Fruit fly (Drosophila melanogaster): ENCODE data around the gene Ir10a.

The Ir10a gene

dm6 chrX:11348829-11349228 lies 37.8 kb upstream of the Ir10a start, which contains the start of gene CG1738 (continued):
- TF ChIP-seq Fer1 (GFP tag; optimal IDR thresholded peaks at IDR 0.05), result peak; percentile 18
- no peak for TF ChIP-seq CG7271 (tag; optimal IDR thresholded peaks at IDR 0.05)
- no peak for TF ChIP-seq zen2 (GFP tag; IDR thresholded peaks at IDR 0.05; ENCODE audit: partially characterized antibody)
- TF ChIP-seq CG4328 (GFP tag; optimal IDR thresholded peaks at IDR 0.05), result no peak
- no peak for TF ChIP-seq CG43689 (GFP tag; IDR thresholded peaks at IDR 0.05)
- no peak for TF ChIP-seq CG18764 (GFP tag; optimal IDR thresholded peaks at IDR 0.05)
- peak; percentile 41 for TF ChIP-seq Xbp1 (GFP tag; optimal IDR thresholded peaks at IDR 0.05)
- no peak for TF ChIP-seq btn (GFP tag; optimal IDR thresholded peaks at IDR 0.05)
- no peak for TF ChIP-seq CTCF (GFP tag; optimal IDR thresholded peaks at IDR 0.05)
- TF ChIP-seq CoRest (tag; optimal IDR thresholded peaks at IDR 0.05), result peak; percentile 22
- TF ChIP-seq CG10366 (GFP tag; IDR thresholded peaks at IDR 0.05), result no peak
- TF ChIP-seq klu (GFP tag; IDR thresholded peaks at IDR 0.05), result no peak
- no peak for TF ChIP-seq tx (GFP tag; optimal IDR thresholded peaks at IDR 0.05)
- TF ChIP-seq repo (GFP tag; optimal IDR thresholded peaks at IDR 0.05), result no peak
- no peak for TF ChIP-seq h (optimal IDR thresholded peaks at IDR 0.05)
- TF ChIP-seq CG11560 (tag; IDR thresholded peaks at IDR 0.05), result no peak
- peak; percentile 71 for TF ChIP-seq gfzf (GFP tag; optimal IDR thresholded peaks at IDR 0.05)
- no peak for TF ChIP-seq exex (tag; optimal IDR thresholded peaks at IDR 0.05)
- no peak for TF ChIP-seq CG2116 (GFP tag; optimal IDR thresholded peaks at IDR 0.05)
- no peak for TF ChIP-seq CG11695 (GFP tag; IDR thresholded peaks at IDR 0.05)
- TF ChIP-seq Awh (GFP tag; IDR thresholded peaks at IDR 0.05), result no peak
- no peak for TF ChIP-seq CG8281 (tag; optimal IDR thresholded peaks at IDR 0.05)
- peak in 1 of 2 experiments; percentile 4 for TF ChIP-seq bsh (GFP tag; optimal IDR thresholded peaks at IDR 0.05)
- no peak for TF ChIP-seq cas (GFP tag; IDR thresholded peaks at IDR 0.05)
- TF ChIP-seq dm (GFP tag; optimal IDR thresholded peaks at IDR 0.05), result peak; percentile 60
- no peak for TF ChIP-seq cwo (GFP tag; optimal IDR thresholded peaks at IDR 0.05)
- no peak for TF ChIP-seq ci (GFP tag; IDR thresholded peaks at IDR 0.05)
- TF ChIP-seq Lpt (GFP tag; optimal IDR thresholded peaks at IDR 0.05), result no peak
- peak; percentile 8 for TF ChIP-seq Dp (GFP tag; optimal IDR thresholded peaks at IDR 0.05)
- peak; percentile 3 for TF ChIP-seq dmrt99B (tag; optimal IDR thresholded peaks at IDR 0.05)
- no peak for TF ChIP-seq CG8765 (GFP tag; IDR thresholded peaks at IDR 0.05)
- no peak for TF ChIP-seq Camta (GFP tag; optimal IDR thresholded peaks at IDR 0.05)
- TF ChIP-seq CG12219 (GFP tag; optimal IDR thresholded peaks at IDR 0.05), result no peak
- TF ChIP-seq CG10321 (GFP tag; IDR thresholded peaks at IDR 0.05), result no peak
- TF ChIP-seq Ssrp (tag; optimal IDR thresholded peaks at IDR 0.05), result no peak
- no peak for TF ChIP-seq ara (GFP tag; IDR thresholded peaks at IDR 0.05)
- TF ChIP-seq CG9609 (GFP tag; optimal IDR thresholded peaks at IDR 0.05), result no peak
- no peak for TF ChIP-seq chn (GFP tag; optimal IDR thresholded peaks at IDR 0.05)
- no peak for TF ChIP-seq CG8089 (GFP tag; optimal IDR thresholded peaks at IDR 0.05)
- peak; percentile 30 for TF ChIP-seq phol (tag; optimal IDR thresholded peaks at IDR 0.05)
- TF ChIP-seq lmd (GFP tag; IDR thresholded peaks at IDR 0.05), result no peak
- no peak for TF ChIP-seq Ravus (GFP tag; IDR thresholded peaks at IDR 0.05)
- TF ChIP-seq lab (GFP tag; optimal IDR thresholded peaks at IDR 0.05), result no peak
- TF ChIP-seq zfh2 (GFP tag; optimal IDR thresholded peaks at IDR 0.05), result no peak
- TF ChIP-seq psq (GFP tag; optimal IDR thresholded peaks at IDR 0.05), result no peak
- TF ChIP-seq row (GFP tag; IDR thresholded peaks at IDR 0.05), result peak; percentile 83
- no peak for TF ChIP-seq E2f1 (GFP tag; IDR thresholded peaks at IDR 0.05)
- peak in 1 of 2 experiments; percentile 90 for TF ChIP-seq Pdp1 (GFP tag; optimal IDR thresholded peaks at IDR 0.05)
- no peak for TF ChIP-seq gt (GFP tag; IDR thresholded peaks at IDR 0.05)
- no peak for TF ChIP-seq CG6175 (GFP tag; IDR thresholded peaks at IDR 0.05)
- no peak for TF ChIP-seq Stat92E (GFP tag; optimal IDR thresholded peaks at IDR 0.05)
- 0 out of 3 replicates have a peak, but pooled peaks have one; percentile 32 for TF ChIP-seq Dbx (GFP tag; IDR thresholded peaks at IDR 0.05)
- no peak for TF ChIP-seq CG18619 (GFP tag; optimal IDR thresholded peaks at IDR 0.05)
